Worm (Caenorhabditis elegans) whole organism, mixed stage, embryonic: ENCODE results near the gene C06B3.1.

Experiments
- nhr-76 ChIP-seq: sonication (generic microtip); optimal IDR thresholded peaks from 2 replicates; lab custom pipeline; 2017; ENCODE audit warnings: missing biosample characterization, missing genetic modification characterization
- unc-62 ChIP-seq: fragments of 150-350 bp; optimal IDR thresholded peaks from 2 replicates; lab custom pipeline; 2014; ENCODE audit warnings: missing biosample characterization, missing genetic modification reagents, missing genetic modification characterization

DNA sequence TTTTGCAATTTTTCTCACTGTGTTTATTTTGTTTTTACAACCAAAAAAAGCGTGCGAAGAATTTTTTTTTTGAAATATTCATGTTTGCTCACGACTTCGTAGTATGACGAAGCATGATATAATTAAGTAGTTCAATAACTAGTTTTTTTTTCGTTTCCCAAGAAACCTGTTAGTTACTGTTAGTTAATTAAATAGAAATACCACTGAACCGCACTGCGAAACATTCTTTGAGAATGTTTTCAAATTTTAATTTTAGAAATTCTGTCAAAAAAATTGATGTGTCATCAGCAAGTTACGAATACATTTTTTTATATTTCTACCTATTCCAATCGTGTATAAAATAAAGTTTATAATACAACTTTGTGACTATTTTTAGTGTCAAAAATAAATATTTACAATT is 23.8 kb downstream of the C06B3.1 start, which contains the start of gene srxa-12:
- TF ChIP-seq unc-62 (GFP tag; lab: Kevin White, UChicago) = no peak
- no peak for TF ChIP-seq nhr-76 (tag; lab: Kevin White, UChicago)
